Fruit fly (Drosophila melanogaster) whole organism, embryonic: Measurements from ENCODE around the gene Sik2.

Experiments used
- Adf1 ChIP-seq: fragments of 200-800 bp; sonication (Bioruptor generic); IDR thresholded peaks from 2 replicates; pipeline ENCODE4 v1.3.6; 2022; ENCODE audit warnings: missing biosample characterization, missing genetic modification characterization
- Atf3 ChIP-seq: fragments of 200-800 bp; sonication (Bioruptor generic); optimal IDR thresholded peaks from 3 replicates; lab custom pipeline; 2016; ENCODE audit warnings: missing biosample characterization, missing genetic modification characterization
- Awh ChIP-seq: fragments of 200-800 bp; sonication (Bioruptor generic); IDR thresholded peaks from 2 replicates; pipeline ENCODE4, ENCODE4 v1.3.6; 2022; ENCODE audit warnings: missing biosample characterization, missing genetic modification characterization
- CG11398 ChIP-seq: fragments of 200-800 bp; sonication (Bioruptor generic); optimal IDR thresholded peaks from 2 replicates; lab custom pipeline; 2016; ENCODE audit warnings: missing biosample characterization, missing genetic modification characterization
- CG1233 ChIP-seq: fragments of 200-800 bp; sonication (Bioruptor generic); optimal IDR thresholded peaks from 4 replicates; lab custom pipeline; 2018; ENCODE audit warnings: missing biosample characterization, mild to moderate bottlenecking, missing genetic modification characterization
- CG12769 ChIP-seq: fragments of 200-800 bp; sonication (Bioruptor generic); optimal IDR thresholded peaks from 2 replicates; lab custom pipeline; 2019; ENCODE audit warnings: missing biosample characterization, mild to moderate bottlenecking, missing genetic modification characterization, moderate library complexity
- CG13296 ChIP-seq: fragments of 200-800 bp; sonication (Bioruptor generic); optimal IDR thresholded peaks from 3 replicates; lab custom pipeline; 2018; ENCODE audit warnings: missing biosample characterization, mild to moderate bottlenecking, missing genetic modification characterization
- CG14667 ChIP-seq: fragments of 200-800 bp; sonication (Bioruptor generic); IDR thresholded peaks from 2 replicates; pipeline ENCODE4 v1.3.6; 2022; ENCODE audit warnings: missing biosample characterization, missing genetic modification characterization
- CG17359 ChIP-seq: fragments of 200-800 bp; sonication (Bioruptor generic); optimal IDR thresholded peaks from 3 replicates; lab custom pipeline; 2018; ENCODE audit warnings: missing biosample characterization, mild to moderate bottlenecking, missing genetic modification characterization, moderate library complexity
- CG17361 ChIP-seq: fragments of 200-800 bp; sonication (Bioruptor generic); IDR thresholded peaks from 3 replicates; pipeline ENCODE4 v1.3.6; 2022; ENCODE audit warnings: missing biosample characterization, missing genetic modification characterization
- CG18262 ChIP-seq: fragments of 200-800 bp; optimal IDR thresholded peaks from 3 replicates; lab custom pipeline; 2019; ENCODE audit warnings: missing biosample characterization, mild to moderate bottlenecking, missing genetic modification characterization, moderate library complexity
- CG3065 ChIP-seq: fragments of 200-800 bp; sonication (Bioruptor generic); optimal IDR thresholded peaks from 2 replicates; lab custom pipeline; 2016; ENCODE audit warnings: missing biosample characterization, missing genetic modification characterization
- CG34422 ChIP-seq: fragments of 200-800 bp; sonication (Bioruptor generic); IDR thresholded peaks from 3 replicates; pipeline ENCODE4 v1.3.6; 2022; ENCODE audit warnings: missing biosample characterization, missing genetic modification characterization
- CG3995 ChIP-seq: fragments of 200-800 bp; sonication (Bioruptor generic); optimal IDR thresholded peaks from 3 replicates; lab custom pipeline; 2016; ENCODE audit warnings: missing biosample characterization, missing genetic modification characterization
- CG42726 ChIP-seq: fragments of 200-800 bp; sonication (Bioruptor generic); IDR thresholded peaks from 2 replicates; pipeline ENCODE4 v1.3.6; 2022; ENCODE audit warnings: missing biosample characterization, missing genetic modification characterization; ENCODE audit not compliant: partially characterized antibody
- CG6765 ChIP-seq: fragments of 200-800 bp; sonication (Bioruptor generic); optimal IDR thresholded peaks from 3 replicates; lab custom pipeline; 2017; ENCODE audit warnings: missing biosample characterization, mild to moderate bottlenecking, missing genetic modification characterization
- CG7745 ChIP-seq: fragments of 200-800 bp; sonication (Bioruptor generic); optimal IDR thresholded peaks from 2 replicates; lab custom pipeline; 2018; ENCODE audit warnings: missing biosample characterization, mild to moderate bottlenecking, missing genetic modification characterization, moderate library complexity
- CG7928 ChIP-seq: fragments of 200-800 bp; sonication (Bioruptor generic); optimal IDR thresholded peaks from 2 replicates; lab custom pipeline; 2017; ENCODE audit warnings: missing biosample characterization, mild to moderate bottlenecking, missing genetic modification characterization
- CG9932 ChIP-seq: fragments of 200-800 bp; sonication (Bioruptor generic); IDR thresholded peaks from 2 replicates; pipeline ENCODE4 v1.3.6; 2022; ENCODE audit warnings: missing biosample characterization, missing genetic modification characterization
- Camta ChIP-seq: fragments of 200-800 bp; sonication (Bioruptor generic); optimal IDR thresholded peaks from 2 replicates; lab custom pipeline; 2016; ENCODE audit warnings: missing biosample characterization, missing genetic modification characterization
- CkIIα-i1 ChIP-seq: fragments of 200-800 bp; sonication (Bioruptor generic); IDR thresholded peaks from 2 replicates; pipeline ENCODE4 v1.3.6; 2022; ENCODE audit warnings: missing biosample characterization, missing genetic modification characterization
- Dbx ChIP-seq: fragments of 200-800 bp; sonication (Bioruptor generic); IDR thresholded peaks from 3 replicates; pipeline ENCODE4 v1.3.6; 2022; ENCODE audit warnings: missing biosample characterization, missing genetic modification characterization
- Dref ChIP-seq: fragments of 200-800 bp; sonication (Bioruptor generic); IDR thresholded peaks from 2 replicates; pipeline ENCODE4 v1.3.6; 2022; ENCODE audit warnings: missing biosample characterization, missing genetic modification characterization
- Elba2 ChIP-seq: fragments of 200-800 bp; sonication (Bioruptor generic); optimal IDR thresholded peaks from 3 replicates; lab custom pipeline; 2016; ENCODE audit warnings: missing biosample characterization, missing genetic modification characterization
- Gug ChIP-seq: fragments of 200-800 bp; sonication (Bioruptor generic); IDR thresholded peaks from 4 replicates; pipeline ENCODE4 v1.3.6; 2022; ENCODE audit warnings: missing biosample characterization, missing genetic modification characterization
- Kr ChIP-seq: fragments of 200-800 bp; sonication (Bioruptor generic); optimal IDR thresholded peaks from 2 replicates; lab custom pipeline; 2017; ENCODE audit warnings: missing biosample characterization, mild to moderate bottlenecking, missing genetic modification characterization
- Lim3 ChIP-seq: fragments of 200-800 bp; sonication (Bioruptor generic); IDR thresholded peaks from 2 replicates; pipeline ENCODE4 v1.3.6; 2022; ENCODE audit warnings: missing biosample characterization, missing genetic modification characterization
- Lpt ChIP-seq: fragments of >200 bp; optimal IDR thresholded peaks from 2 replicates; lab custom pipeline; 2018; ENCODE audit warnings: missing biosample characterization, missing genetic modification characterization
- MTF-1 ChIP-seq: fragments of 200-800 bp; sonication (Bioruptor generic); optimal IDR thresholded peaks from 2 replicates; lab custom pipeline; 2018; ENCODE audit warnings: missing biosample characterization, mild to moderate bottlenecking, missing genetic modification characterization, borderline replicate concordance
- Med ChIP-seq: fragments of 200-800 bp; sonication (Bioruptor generic); peaks from one replicate; lab custom pipeline; 2016; ENCODE audit warnings: missing biosample characterization, missing genetic modification characterization, mild to moderate bottlenecking, inconsistent platforms, moderate library complexity
- Nf-YA ChIP-seq: fragments of 200-800 bp; sonication (Bioruptor generic); IDR thresholded peaks from 2 replicates; pipeline ENCODE4 v1.3.6; 2022; ENCODE audit warnings: missing biosample characterization, missing genetic modification characterization
- TFAM ChIP-seq: fragments of 200-800 bp; sonication (Bioruptor generic); optimal IDR thresholded peaks from 2 replicates; lab custom pipeline; 2017; ENCODE audit warnings: missing biosample characterization, missing genetic modification characterization, inconsistent platforms
- abd-A ChIP-seq: fragments of 200-800 bp; sonication (Bioruptor generic); optimal IDR thresholded peaks from 3 replicates; lab custom pipeline; 2019; ENCODE audit warnings: missing biosample characterization, mild to moderate bottlenecking, missing genetic modification characterization, moderate library complexity
- aop ChIP-seq: fragments of 200-800 bp; sonication (Bioruptor generic); IDR thresholded peaks from 2 replicates; pipeline ENCODE4 v1.3.6; 2022; ENCODE audit warnings: missing biosample characterization, missing genetic modification characterization
- bab2 ChIP-seq: fragments of 200-800 bp; sonication (Bioruptor generic); optimal IDR thresholded peaks from 2 replicates; lab custom pipeline; 2016; ENCODE audit warnings: missing biosample characterization, missing genetic modification characterization
- bigmax ChIP-seq: fragments of 200-800 bp; sonication (Bioruptor generic); optimal IDR thresholded peaks from 2 replicates; lab custom pipeline; 2018; ENCODE audit warnings: missing biosample characterization, mild to moderate bottlenecking, missing genetic modification characterization
- bowl ChIP-seq: fragments of 200-800 bp; sonication (Bioruptor generic); IDR thresholded peaks from 2 replicates; pipeline ENCODE4 v1.3.6; 2022; ENCODE audit warnings: missing biosample characterization, missing genetic modification characterization
- br ChIP-seq: fragments of >200 bp; optimal IDR thresholded peaks from 2 replicates; lab custom pipeline; 2017
- chif ChIP-seq, 2 experiments: fragments of 200-800 bp; sonication (Bioruptor generic); optimal IDR thresholded peaks; 3 replicates each; lab custom pipeline; 2016; ENCODE audit warnings: missing biosample characterization in 2 of 2, missing genetic modification characterization in 2 of 2
- chm ChIP-seq: fragments of 200-800 bp; sonication (Bioruptor generic); IDR thresholded peaks from 2 replicates; pipeline ENCODE4 v1.3.6; 2022; ENCODE audit warnings: missing biosample characterization, missing genetic modification characterization
- dan ChIP-seq: fragments of 200-800 bp; sonication (Bioruptor generic); IDR thresholded peaks from 2 replicates; pipeline ENCODE4 v1.3.6; 2022; ENCODE audit warnings: missing biosample characterization, missing genetic modification characterization
- dysf ChIP-seq: fragments of 200-800 bp; sonication (Bioruptor generic); IDR thresholded peaks from 3 replicates; pipeline ENCODE4 v1.3.6; 2022; ENCODE audit warnings: missing biosample characterization, missing genetic modification characterization
- ewg ChIP-seq: fragments of 200-800 bp; sonication (Bioruptor generic); optimal IDR thresholded peaks from 3 replicates; lab custom pipeline; 2017; ENCODE audit warnings: mild to moderate bottlenecking, missing biosample characterization, missing genetic modification reagents, missing genetic modification characterization
- fd64A ChIP-seq: fragments of 200-800 bp; sonication (Bioruptor generic); optimal IDR thresholded peaks from 3 replicates; lab custom pipeline; 2018; ENCODE audit warnings: missing biosample characterization, mild to moderate bottlenecking, missing genetic modification characterization
- fru ChIP-seq: fragments of >200 bp; optimal IDR thresholded peaks from 2 replicates; lab custom pipeline; 2017
- fu2 ChIP-seq: fragments of 200-800 bp; sonication (Bioruptor generic); optimal IDR thresholded peaks from 2 replicates; lab custom pipeline; 2016; ENCODE audit warnings: missing biosample characterization, missing genetic modification characterization
- gem ChIP-seq: fragments of 200-800 bp; sonication (Bioruptor generic); optimal IDR thresholded peaks from 2 replicates; lab custom pipeline; 2019; ENCODE audit warnings: missing biosample characterization, mild to moderate bottlenecking, missing genetic modification characterization, moderate library complexity
- gsb-n ChIP-seq: fragments of 200-800 bp; sonication (Bioruptor generic); optimal IDR thresholded peaks from 3 replicates; lab custom pipeline; 2018; ENCODE audit warnings: missing biosample characterization, mild to moderate bottlenecking, missing genetic modification characterization
- lov ChIP-seq, 2 experiments: fragments of 200-800 bp in 1 of 2; fragments of >200 bp in 1 of 2; sonication (Bioruptor generic) in 1 of 2; IDR thresholded peaks in 1 of 2; optimal IDR thresholded peaks in 1 of 2; 2 replicates in 1 of 2; 3 replicates in 1 of 2; pipeline versions ENCODE4 v1.3.6 to Lab custom; 2017 to 2022; ENCODE audit warnings: missing biosample characterization in 1 of 2, missing genetic modification characterization in 1 of 2
- pzg ChIP-seq: fragments of 200-800 bp; sonication (Bioruptor generic); optimal IDR thresholded peaks from 3 replicates; lab custom pipeline; 2018; ENCODE audit warnings: missing biosample characterization, mild to moderate bottlenecking, missing genetic modification characterization, moderate library complexity
- sim ChIP-seq: fragments of 200-800 bp; sonication (Bioruptor generic); IDR thresholded peaks from 2 replicates; pipeline ENCODE4 v1.3.6; 2022; ENCODE audit warnings: missing biosample characterization, missing genetic modification characterization
- tup ChIP-seq: fragments of 200-800 bp; sonication (Bioruptor generic); optimal IDR thresholded peaks from 2 replicates; lab custom pipeline; 2016; ENCODE audit warnings: missing biosample characterization, mild to moderate bottlenecking, missing genetic modification characterization, moderate library complexity
- wdn ChIP-seq: fragments of 200-800 bp; sonication (Bioruptor generic); IDR thresholded peaks from 2 replicates; pipeline ENCODE4 v1.3.6; 2022; ENCODE audit warnings: missing biosample characterization, missing genetic modification characterization
- zfh2 ChIP-seq: fragments of 200-800 bp; sonication (Bioruptor generic); optimal IDR thresholded peaks from 2 replicates; lab custom pipeline; 2016; ENCODE audit warnings: missing biosample characterization, missing genetic modification characterization

The Sik2 gene

dm6 chrX:2083109-2083508 is 21.4 kb upstream of the Sik2 start (continued):
- TF ChIP-seq bigmax (GFP tag; lab: Kevin White, UChicago), result no peak
- TF ChIP-seq CG42726 (GFP tag; lab: Robert Waterston, UW), result no peak
- peak; percentile 19 to 26 for TF ChIP-seq chif (GFP tag; optimal IDR thresholded peaks at IDR 0.05; lab: Kevin White, UChicago)
- no peak for TF ChIP-seq CG1233 (GFP tag; lab: Kevin White, UChicago)
- TF ChIP-seq CG3995, result peak; percentile 38
- TF ChIP-seq Adf1, result no peak
- no peak for TF ChIP-seq bowl (GFP tag; lab: Robert Waterston, UW)
- no peak for TF ChIP-seq CG6765 (GFP tag; lab: Kevin White, UChicago)
- peak; percentile 76 for TF ChIP-seq Dbx (GFP tag; lab: Robert Waterston, UW)
- TF ChIP-seq fd64A, result no peak
- TF ChIP-seq CG18262 (tag; lab: Kevin White, UChicago), result no peak
- TF ChIP-seq zfh2, result peak; percentile 81
- TF ChIP-seq Lpt, result no peak
- TF ChIP-seq pzg (GFP tag; lab: Kevin White, UChicago), result no peak
- no peak for TF ChIP-seq fru (lab: Kevin White, UChicago)
- TF ChIP-seq aop (GFP tag; lab: Robert Waterston, UW), result no peak
- TF ChIP-seq CG9932 (GFP tag; lab: Robert Waterston, UW), result peak; percentile 91
- no peak for TF ChIP-seq Kr (GFP tag; lab: Kevin White, UChicago)
- 0 out of 2 replicates have a peak, but pooled peaks have one; percentile 41 for TF ChIP-seq CG14667 (GFP tag; lab: Robert Waterston, UW)
- TF ChIP-seq gem (tag; lab: Kevin White, UChicago), result peak; percentile 64
- TF ChIP-seq abd-A, result no peak
- TF ChIP-seq tup (GFP tag; lab: Kevin White, UChicago), result no peak
- TF ChIP-seq dan (GFP tag; lab: Robert Waterston, UW), result no peak
- no peak for TF ChIP-seq Camta
- no peak for TF ChIP-seq sim (GFP tag; lab: Robert Waterston, UW)
- peak; percentile 55 for TF ChIP-seq CG7928 (GFP tag; lab: Kevin White, UChicago)
- TF ChIP-seq br, result no peak
- TF ChIP-seq CkIIα-i1 (GFP tag; lab: Robert Waterston, UW), result no peak
- TF ChIP-seq Awh (GFP tag; lab: Robert Waterston, UW), result no peak
- TF ChIP-seq Elba2 (GFP tag; lab: Kevin White, UChicago), result no peak
- peak; percentile 23 for TF ChIP-seq bab2 (GFP tag; lab: Kevin White, UChicago)
- TF ChIP-seq wdn, result peak; percentile 61; the same call in 1 of the 2 replicates
- TF ChIP-seq dysf, result peak; percentile 75
- peak; percentile 36 for TF ChIP-seq CG13296 (GFP tag; lab: Kevin White, UChicago)
- no peak for TF ChIP-seq Atf3 (GFP tag; lab: Kevin White, UChicago)
- TF ChIP-seq gsb-n, result no peak
- no peak for TF ChIP-seq CG11398
- TF ChIP-seq CG17359 (tag; lab: Kevin White, UChicago), result peak; percentile 21
- peak; percentile 10; the same call in 1 of the 2 replicates for TF ChIP-seq chm (GFP tag; lab: Robert Waterston, UW)

dm6 chrX:2081848-2082365 is 20.2 kb upstream of the Sik2 start:
- TF ChIP-seq CG3065 (GFP tag; lab: Kevin White, UChicago) (no peak), Nf-YA (GFP tag; lab: Robert Waterston, UW) (no peak), Lim3 (GFP tag; lab: Robert Waterston, UW) (no peak), abd-A (peak; percentile 59), Adf1 (peak; percentile 9; the same call in 1 of the 2 replicates), CG17361 (GFP tag; lab: Robert Waterston, UW) (no peak), Dref (GFP tag; lab: Robert Waterston, UW) (no peak), fu2 (GFP tag; lab: Kevin White, UChicago) (no peak), MTF-1 (GFP tag; lab: Kevin White, UChicago) (no peak), ewg (GFP tag; lab: Kevin White, UChicago) (peak; percentile 68), lov (optimal IDR thresholded peaks at IDR 0.05; lab: Kevin White, UChicago) (no peak), lov (GFP tag; IDR thresholded peaks at IDR 0.05; lab: Robert Waterston, UW) (no peak), Med (GFP tag; lab: Kevin White, UChicago) (peak; percentile 12), TFAM (GFP tag; lab: Kevin White, UChicago) (no peak), CG12769 (tag; lab: Kevin White, UChicago) (no peak), CG34422 (GFP tag; lab: Robert Waterston, UW) (0 out of 3 replicates have a peak, but pooled peaks have one; percentile 12), Gug (GFP tag; lab: Robert Waterston, UW) (no peak), CG7745 (tag; lab: Kevin White, UChicago) (no peak)
